Worm (Caenorhabditis elegans): Measurements from ENCODE around the gene mdt-8.
A peak's percentile ranks its signal among the peaks of the same experiment; 100 is the strongest.

mdt-8 gene

DNA sequence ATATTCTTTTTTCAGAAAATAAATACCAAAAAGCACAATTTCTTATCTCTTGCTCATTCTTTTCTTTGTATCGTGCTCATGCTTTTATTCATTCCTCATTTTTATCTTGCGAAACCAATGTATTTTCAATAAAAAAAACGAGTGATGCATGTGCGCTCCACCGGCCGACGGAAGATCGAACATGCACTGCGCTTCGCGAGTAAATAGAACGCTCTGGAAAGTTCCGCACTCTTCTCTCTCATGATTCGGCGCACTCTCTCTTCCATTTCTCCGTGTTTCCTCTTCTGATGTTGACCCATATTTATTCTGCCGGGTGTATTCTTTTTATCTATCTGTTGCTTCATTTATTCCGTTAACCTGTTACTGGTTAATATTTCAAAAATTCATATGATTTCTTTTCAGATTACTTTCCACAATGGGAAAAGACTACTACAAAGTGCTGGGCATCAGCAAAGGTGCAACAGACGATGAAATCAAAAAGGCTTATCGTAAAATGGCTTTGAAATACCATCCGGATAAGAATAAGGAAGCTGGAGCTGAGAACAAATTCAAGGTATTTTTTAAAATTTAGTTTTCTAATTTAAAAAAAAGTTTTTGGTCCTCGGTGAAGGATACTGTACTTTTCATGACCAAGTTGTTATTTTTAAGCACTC, 11.8 kb upstream of the mdt-8 start, which contains the start of gene dnj-13 (continued):
- peak; percentile 89 to 92 for TF ChIP-seq lsy-2 (tag; optimal IDR thresholded peaks at IDR 0.05)
- peak; percentile 89 for TF ChIP-seq ztf-4 (tag; optimal IDR thresholded peaks at IDR 0.05)

ce11 chrII:11544714-11545113, 11.1 kb upstream of the mdt-8 start, which contains the start of gene F54D5.9:
Gene F54D5.9, minus strand, starts transcription at chrII:11544828.
- TF ChIP-seq aly-2 (tag; optimal IDR thresholded peaks at IDR 0.05) (no peak), lsy-2 (tag; optimal IDR thresholded peaks at IDR 0.05) (no peak), lin-39 (tag; optimal IDR thresholded peaks at IDR 0.05) (no peak), ztf-4 (tag; optimal IDR thresholded peaks at IDR 0.05) (no peak), C34F6.9 (tag; optimal IDR thresholded peaks at IDR 0.05) (no peak), mdl-1 (tag; optimal IDR thresholded peaks at IDR 0.05) (no peak), R02D3.7 (tag; optimal IDR thresholded peaks at IDR 0.05) (no peak), nhr-23 (tag; optimal IDR thresholded peaks at IDR 0.05) (no peak), elt-3 (tag; optimal IDR thresholded peaks at IDR 0.05) (no peak), ZK546.5 (tag; optimal IDR thresholded peaks at IDR 0.05) (no peak), nhr-129 (tag; optimal IDR thresholded peaks at IDR 0.05) (no peak), ama-1 (optimal IDR thresholded peaks at IDR 0.05) (no peak), nhr-11 (tag; optimal IDR thresholded peaks at IDR 0.05) (no peak), lin-13 (GFP tag; optimal IDR thresholded peaks at IDR 0.05) (no peak), dmd-4 (tag; optimal IDR thresholded peaks at IDR 0.05) (no peak), mab-5 (tag; optimal IDR thresholded peaks at IDR 0.05) (no peak)

DNA sequence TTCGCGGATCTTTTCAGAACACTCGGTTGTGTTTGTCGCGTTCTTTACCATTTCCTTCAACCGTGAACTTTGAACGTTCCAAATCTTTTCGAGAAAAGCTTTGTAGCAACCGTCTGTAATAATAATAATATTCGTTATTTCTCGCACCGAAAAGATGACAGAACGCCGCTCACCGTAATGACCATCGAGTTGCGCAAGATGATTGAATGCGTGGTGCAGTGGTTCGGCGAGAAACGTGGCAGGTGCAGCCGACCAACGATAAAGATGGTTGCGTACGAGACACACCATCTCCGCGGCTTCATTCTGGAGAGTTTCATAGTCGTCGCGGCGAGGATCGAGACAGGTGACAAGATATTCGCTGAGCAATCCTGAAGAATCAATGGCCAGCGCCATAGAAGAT, 9.3 kb upstream of the mdt-8 start:
- TF ChIP-seq gmeb-1 (tag; optimal IDR thresholded peaks at IDR 0.05) (no peak), skn-1 (tag; optimal IDR thresholded peaks at IDR 0.05) (no peak), mdl-1 (tag; optimal IDR thresholded peaks at IDR 0.05) (no peak), lin-13 (GFP tag; optimal IDR thresholded peaks at IDR 0.05) (no peak), aly-2 (tag; optimal IDR thresholded peaks at IDR 0.05) (no peak), dmd-4 (tag; optimal IDR thresholded peaks at IDR 0.05) (no peak), egl-27 (tag; optimal IDR thresholded peaks at IDR 0.05) (no peak), sma-9 (GFP tag; optimal IDR thresholded peaks at IDR 0.05) (no peak), sma-9 (tag; optimal IDR thresholded peaks at IDR 0.05) (no peak), nhr-21 (tag; optimal IDR thresholded peaks at IDR 0.05) (no peak), nhr-6 (tag; optimal IDR thresholded peaks at IDR 0.05) (no peak), nhr-237 (tag; optimal IDR thresholded peaks at IDR 0.05) (no peak), ceh-16 (tag; optimal IDR thresholded peaks at IDR 0.05) (no peak), R02D3.7 (tag; optimal IDR thresholded peaks at IDR 0.05) (no peak)

ce11 chrII:11542385-11542784, 8.8 kb upstream of the mdt-8 start, which contains the start of gene gtf-2E2:
Gene gtf-2E2, minus strand, starts transcription at chrII:11542495.
- TF ChIP-seq C34F6.9 (tag; optimal IDR thresholded peaks at IDR 0.05) (peak; percentile 66), mbf-1 (tag; optimal IDR thresholded peaks at IDR 0.05) (no peak), lsy-2 (tag; optimal IDR thresholded peaks at IDR 0.05) (peak in 1 of 2 experiments; percentile 39), unc-55 (GFP tag; optimal IDR thresholded peaks at IDR 0.05) (peak; percentile 33), aly-2 (tag; optimal IDR thresholded peaks at IDR 0.05) (no peak), skn-1 (tag; optimal IDR thresholded peaks at IDR 0.05) (no peak), R02D3.7 (tag; optimal IDR thresholded peaks at IDR 0.05) (no peak), ama-1 (optimal IDR thresholded peaks at IDR 0.05) (peak; percentile 11), nhr-129 (tag; optimal IDR thresholded peaks at IDR 0.05) (peak; percentile 20), sem-4 (tag; optimal IDR thresholded peaks at IDR 0.05) (no peak), fos-1 (tag; optimal IDR thresholded peaks at IDR 0.05) (peak; percentile 8), crh-2 (tag; optimal IDR thresholded peaks at IDR 0.05) (peak; percentile 25), ztf-11 (tag; optimal IDR thresholded peaks at IDR 0.05) (no peak), nhr-11 (tag; optimal IDR thresholded peaks at IDR 0.05) (no peak)

- TF ChIP-seq alr-1 (tag; optimal IDR thresholded peaks at IDR 0.05), result no peak
- no peak for TF ChIP-seq mdl-1 (tag; optimal IDR thresholded peaks at IDR 0.05)
- no peak for TF ChIP-seq F13H6.1 (tag; optimal IDR thresholded peaks at IDR 0.05)
- no peak for TF ChIP-seq snpc-4 (tag; optimal IDR thresholded peaks at IDR 0.05)
- no peak for TF ChIP-seq peb-1 (tag; optimal IDR thresholded peaks at IDR 0.05)
- TF ChIP-seq fos-1 (tag; optimal IDR thresholded peaks at IDR 0.05), result no peak
- no peak for TF ChIP-seq dmd-4 (tag; optimal IDR thresholded peaks at IDR 0.05)
Measured at ce11 chrII:11538741-11539140, 5.1 kb upstream of the mdt-8 start, which contains the start of gene Y62F5A.9. Gene Y62F5A.9, minus strand, starts transcription at chrII:11538841.

Measured in whole organism, L2 larva.